Worm (Caenorhabditis elegans) whole organism, L2 larva: ENCODE measurements around the gene T25G12.3.
"Not testable (repeated sequence)": the region's sequence is repeated elsewhere in the genome, so short reads cannot be mapped to it uniquely, and the experiment has no call there.

Source experiments
- C34F6.9 ChIP-seq: fragments of 150-350 bp; optimal IDR thresholded peaks from 2 replicates; lab custom pipeline; 2014; ENCODE audit warnings: missing biosample characterization, missing genetic modification characterization
- F13H6.1 ChIP-seq: sonication (generic microtip); optimal IDR thresholded peaks from 2 replicates; lab custom pipeline; 2016; ENCODE audit warnings: missing genetic modification characterization, missing compliant biosample characterization
- Y55F3AM.14 ChIP-seq: fragments of 200-800 bp; sonication (Bioruptor generic); optimal IDR thresholded peaks from 2 replicates; lab custom pipeline; 2018; ENCODE audit warnings: mild to moderate bottlenecking, missing genetic modification characterization, missing compliant biosample characterization
- alr-1 ChIP-seq: fragments of 150-350 bp; optimal IDR thresholded peaks from 2 replicates; lab custom pipeline; 2014; ENCODE audit warnings: missing biosample characterization, missing genetic modification characterization
- aly-2 ChIP-seq: fragments of 150-350 bp; optimal IDR thresholded peaks from 2 replicates; lab custom pipeline; 2014; ENCODE audit warnings: missing biosample characterization, missing genetic modification characterization
- ama-1 ChIP-seq: fragments of 150-350 bp; optimal IDR thresholded peaks from 2 replicates; lab custom pipeline; 2018; ENCODE audit warnings: inconsistent platforms
- crh-2 ChIP-seq: sonication (generic microtip); optimal IDR thresholded peaks from 2 replicates; lab custom pipeline; 2017; ENCODE audit warnings: missing biosample characterization, missing genetic modification characterization
- dmd-4 ChIP-seq: sonication (generic microtip); optimal IDR thresholded peaks from 2 replicates; lab custom pipeline; 2017; ENCODE audit warnings: missing biosample characterization, missing genetic modification characterization
- egl-27 ChIP-seq: sonication (generic microtip); optimal IDR thresholded peaks from 3 replicates; lab custom pipeline; 2017; ENCODE audit warnings: missing biosample characterization, missing genetic modification reagents, missing genetic modification characterization
- elt-1 ChIP-seq: fragments of 150-350 bp; optimal IDR thresholded peaks from 2 replicates; lab custom pipeline; 2014; ENCODE audit warnings: missing biosample characterization, missing genetic modification characterization
- fos-1 ChIP-seq: fragments of 150-350 bp; optimal IDR thresholded peaks from 2 replicates; lab custom pipeline; 2014; ENCODE audit warnings: missing biosample characterization, missing genetic modification characterization
- gmeb-1 ChIP-seq: fragments of 150-350 bp; optimal IDR thresholded peaks from 2 replicates; lab custom pipeline; 2014; ENCODE audit warnings: missing biosample characterization, missing genetic modification characterization
- lin-11 ChIP-seq: fragments of 150-350 bp; sonication (generic microtip); optimal IDR thresholded peaks from 2 replicates; lab custom pipeline; 2014; ENCODE audit warnings: missing biosample characterization, missing genetic modification characterization, inconsistent platforms, mixed read lengths
- lin-13 ChIP-seq: fragments of 150-350 bp; optimal IDR thresholded peaks from 2 replicates; lab custom pipeline; 2014; ENCODE audit warnings: missing biosample characterization, missing genetic modification reagents, missing genetic modification characterization
- lin-39 ChIP-seq: fragments of 150-350 bp; optimal IDR thresholded peaks from 2 replicates; lab custom pipeline; 2014; ENCODE audit warnings: missing biosample characterization, missing genetic modification reagents, missing genetic modification characterization
- lsy-2 ChIP-seq, 2 experiments: fragments of 150-350 bp in 1 of 2; sonication (generic microtip) in 1 of 2; optimal IDR thresholded peaks; 2 replicates each; lab custom pipeline; 2014 to 2017; ENCODE audit warnings: missing biosample characterization in 2 of 2, missing genetic modification characterization in 2 of 2
- mbf-1 ChIP-seq: sonication (generic microtip); optimal IDR thresholded peaks from 2 replicates; lab custom pipeline; 2017; ENCODE audit warnings: missing biosample characterization, missing genetic modification characterization
- mdl-1 ChIP-seq, 2 experiments: fragments of 150-350 bp in 1 of 2; sonication (generic microtip) in 1 of 2; optimal IDR thresholded peaks; 2 replicates each; lab custom pipeline; 2017; ENCODE audit warnings: missing biosample characterization in 2 of 2, missing genetic modification characterization in 2 of 2
- nhr-11 ChIP-seq: fragments of 150-350 bp; optimal IDR thresholded peaks from 2 replicates; lab custom pipeline; 2014; ENCODE audit warnings: missing biosample characterization, missing genetic modification characterization
- nhr-12 ChIP-seq: fragments of 150-350 bp; optimal IDR thresholded peaks from 2 replicates; lab custom pipeline; 2014; ENCODE audit warnings: missing biosample characterization, missing genetic modification characterization
- nhr-129 ChIP-seq: fragments of 150-350 bp; optimal IDR thresholded peaks from 2 replicates; lab custom pipeline; 2014; ENCODE audit warnings: missing biosample characterization, missing genetic modification characterization
- nhr-21 ChIP-seq: fragments of 150-350 bp; optimal IDR thresholded peaks from 2 replicates; lab custom pipeline; 2014; ENCODE audit warnings: missing biosample characterization, missing genetic modification characterization
- nhr-237 ChIP-seq: fragments of 150-350 bp; optimal IDR thresholded peaks from 2 replicates; lab custom pipeline; 2014; ENCODE audit warnings: missing biosample characterization, missing genetic modification characterization
- nhr-6 ChIP-seq: fragments of 150-350 bp; optimal IDR thresholded peaks from 2 replicates; lab custom pipeline; 2014; ENCODE audit warnings: missing biosample characterization, missing genetic modification characterization
- nhr-77 ChIP-seq: fragments of 150-350 bp; optimal IDR thresholded peaks from 2 replicates; lab custom pipeline; 2014; ENCODE audit warnings: missing biosample characterization, missing genetic modification characterization
- peb-1 ChIP-seq: fragments of 150-350 bp; optimal IDR thresholded peaks from 2 replicates; lab custom pipeline; 2014; ENCODE audit warnings: missing biosample characterization, missing genetic modification characterization
- skn-1 ChIP-seq: sonication (generic microtip); optimal IDR thresholded peaks from 2 replicates; lab custom pipeline; 2017; ENCODE audit warnings: missing biosample characterization, missing genetic modification characterization
- sma-3 ChIP-seq: sonication (generic microtip); optimal IDR thresholded peaks from 2 replicates; lab custom pipeline; 2016; ENCODE audit warnings: missing genetic modification reagents, missing genetic modification characterization, missing compliant biosample characterization
- sma-9 ChIP-seq, 2 experiments: fragments of 150-350 bp in 1 of 2; sonication (generic microtip) in 1 of 2; optimal IDR thresholded peaks; 2 replicates each; lab custom pipeline; 2014 to 2016; ENCODE audit warnings: missing genetic modification characterization in 2 of 2, mild to moderate bottlenecking in 1 of 2, missing biosample characterization in 1 of 2, missing compliant biosample characterization in 1 of 2, missing genetic modification reagents in 1 of 2, moderate library complexity in 1 of 2
- snpc-4 ChIP-seq: fragments of 150-350 bp; optimal IDR thresholded peaks from 2 replicates; lab custom pipeline; 2014; ENCODE audit warnings: missing biosample characterization, missing genetic modification characterization
- unc-39 ChIP-seq: fragments of 150-350 bp; optimal IDR thresholded peaks from 2 replicates; lab custom pipeline; 2014; ENCODE audit warnings: missing biosample characterization, missing genetic modification characterization
- ztf-1 ChIP-seq: fragments of 200-800 bp; sonication (Bioruptor generic); conservative IDR thresholded peaks from 2 replicates; pipeline ENCODE4 v1.3.6; 2022; ENCODE audit warnings: missing genetic modification characterization, missing compliant biosample characterization
- ztf-11 ChIP-seq: sonication (generic microtip); optimal IDR thresholded peaks from 2 replicates; lab custom pipeline; 2017; ENCODE audit warnings: missing biosample characterization, missing genetic modification characterization
- ztf-4 ChIP-seq: fragments of 150-350 bp; optimal IDR thresholded peaks from 2 replicates; lab custom pipeline; 2014; ENCODE audit warnings: missing biosample characterization, missing genetic modification characterization

T25G12.3 gene

ce11 chrX:17243053-17243452 lies 11.6 kb downstream of the T25G12.3 start, which contains the start of gene T25G12.13:
Gene T25G12.13 (plus strand): TSS chrX:17243353.
- TF ChIP-seq nhr-21 (no peak), ztf-4 (tag; lab: Kevin White, UChicago) (no peak), alr-1 (tag; lab: Kevin White, UChicago) (no peak), skn-1 (tag; lab: Kevin White, UChicago) (no peak), unc-39 (tag; lab: Kevin White, UChicago) (no peak), lsy-2 (tag; optimal IDR thresholded peaks at IDR 0.05; lab: Kevin White, UChicago) (no peak), snpc-4 (tag; lab: Kevin White, UChicago) (no peak), gmeb-1 (tag; lab: Kevin White, UChicago) (no peak), mbf-1 (tag; lab: Kevin White, UChicago) (no peak), F13H6.1 (tag; lab: Kevin White, UChicago) (no peak), sma-9 (GFP tag; optimal IDR thresholded peaks at IDR 0.05; lab: Kevin White, UChicago) (no peak), sma-9 (tag; optimal IDR thresholded peaks at IDR 0.05; lab: Kevin White, UChicago) (no peak), lin-39 (tag; lab: Kevin White, UChicago) (no peak), elt-1 (no peak), mdl-1 (tag; optimal IDR thresholded peaks at IDR 0.05; lab: Kevin White, UChicago) (no peak), dmd-4 (tag; lab: Kevin White, UChicago) (no peak)

ce11 chrX:17247260-17247659 lies 15.8 kb downstream of the T25G12.3 start:
- TF ChIP-seq fos-1 (tag; lab: Kevin White, UChicago), result peak; percentile 14
- TF ChIP-seq nhr-129 (tag; lab: Kevin White, UChicago), result no peak

- peak; percentile 63 for TF ChIP-seq fos-1 (tag; lab: Kevin White, UChicago)
- TF ChIP-seq sma-9 (GFP tag; optimal IDR thresholded peaks at IDR 0.05; lab: Kevin White, UChicago), result peak; percentile 10
- not testable (repeated sequence) for TF ChIP-seq sma-9 (tag; optimal IDR thresholded peaks at IDR 0.05; lab: Kevin White, UChicago)
- TF ChIP-seq, all 48 proteins: peak for 2; not testable (repeated sequence) for 46
Measured at ce11 chrX:17255750-17256149, 24.3 kb downstream of the T25G12.3 start.

- TF ChIP-seq gmeb-1 (tag; lab: Kevin White, UChicago) (peak; percentile 1), ama-1 (no peak), unc-39 (tag; lab: Kevin White, UChicago) (no peak), sma-9 (GFP tag; optimal IDR thresholded peaks at IDR 0.05; lab: Kevin White, UChicago) (peak; percentile 89), sma-9 (tag; optimal IDR thresholded peaks at IDR 0.05; lab: Kevin White, UChicago) (no peak), crh-2 (peak; percentile 23), lsy-2 (tag; optimal IDR thresholded peaks at IDR 0.05; lab: Kevin White, UChicago) (no peak), nhr-21 (no peak), nhr-6 (tag; lab: Kevin White, UChicago) (no peak), peb-1 (tag; lab: Kevin White, UChicago) (no peak), ztf-1 (no peak), egl-27 (tag; lab: Kevin White, UChicago) (no peak), Y55F3AM.14 (GFP tag; lab: Kevin White, UChicago) (no peak), nhr-12 (tag; lab: Kevin White, UChicago) (no peak), nhr-237 (no peak), lin-13 (GFP tag; lab: Kevin White, UChicago) (no peak), fos-1 (tag; lab: Kevin White, UChicago) (peak; percentile 93), C34F6.9 (tag; lab: Kevin White, UChicago) (no peak), alr-1 (tag; lab: Kevin White, UChicago) (no peak), lin-11 (tag; lab: Kevin White, UChicago) (no peak), aly-2 (tag; lab: Kevin White, UChicago) (no peak), lin-39 (tag; lab: Kevin White, UChicago) (no peak), nhr-11 (no peak), mbf-1 (tag; lab: Kevin White, UChicago) (no peak), F13H6.1 (tag; lab: Kevin White, UChicago) (no peak), nhr-77 (tag; lab: Kevin White, UChicago) (no peak), ztf-4 (tag; lab: Kevin White, UChicago) (no peak), ztf-11 (tag; lab: Kevin White, UChicago) (no peak), sma-3 (GFP tag; lab: Kevin White, UChicago) (peak; percentile 41), dmd-4 (tag; lab: Kevin White, UChicago) (no peak)
Measured at ce11 chrX:17256769-17257168, 25.3 kb downstream of the T25G12.3 start, which contains the start of gene Y40C7B.4. Gene Y40C7B.4 (minus strand): TSS chrX:17256787.
